Fruit fly (Drosophila melanogaster) whole organism, embryonic: Measurements from ENCODE around the gene Cad99C.

Source experiments
- Ada2b ChIP-seq: fragments of 200-800 bp; sonication (Bioruptor generic); IDR thresholded peaks from 2 replicates; pipeline ENCODE4 v1.3.6; 2022; ENCODE audit warnings: missing biosample characterization, missing genetic modification characterization
- Antp ChIP-seq: fragments of 200-800 bp; sonication (Bioruptor generic); optimal IDR thresholded peaks from 3 replicates; lab custom pipeline; 2016; ENCODE audit warnings: missing biosample characterization, missing genetic modification characterization
- Asciz ChIP-seq: fragments of 200-800 bp; sonication (Bioruptor generic); optimal IDR thresholded peaks from 2 replicates; lab custom pipeline; 2017; ENCODE audit warnings: missing biosample characterization, mild to moderate bottlenecking, missing genetic modification characterization, missing genetic modification reagents
- Blimp-1 ChIP-seq: fragments of 200-800 bp; sonication (Bioruptor generic); optimal IDR thresholded peaks from 3 replicates; lab custom pipeline; 2018; ENCODE audit warnings: missing biosample characterization, missing genetic modification characterization, mild to moderate bottlenecking, moderate library complexity, missing genetic modification reagents
- CG10543 ChIP-seq: fragments of 200-800 bp; sonication (Bioruptor generic); optimal IDR thresholded peaks from 3 replicates; lab custom pipeline; 2017; ENCODE audit warnings: missing biosample characterization, mild to moderate bottlenecking, missing genetic modification characterization, moderate library complexity
- CG11247 ChIP-seq: fragments of 200-800 bp; sonication (Bioruptor generic); IDR thresholded peaks from 2 replicates; pipeline ENCODE4 v1.3.6; 2022; ENCODE audit warnings: missing biosample characterization, missing genetic modification characterization
- CG13624 ChIP-seq: fragments of 200-800 bp; sonication (Bioruptor generic); optimal IDR thresholded peaks from 2 replicates; lab custom pipeline; 2016; ENCODE audit warnings: missing biosample characterization, missing genetic modification characterization
- CG15696 ChIP-seq: fragments of 200-800 bp; sonication (Bioruptor generic); optimal IDR thresholded peaks from 2 replicates; lab custom pipeline; 2019; ENCODE audit warnings: missing biosample characterization, mild to moderate bottlenecking, missing genetic modification characterization, moderate library complexity
- CG2120 ChIP-seq: fragments of 200-800 bp; sonication (Bioruptor generic); optimal IDR thresholded peaks from 3 replicates; lab custom pipeline; 2016; ENCODE audit warnings: missing biosample characterization, missing genetic modification characterization
- CG32767 ChIP-seq: fragments of 200-800 bp; sonication (Bioruptor generic); IDR thresholded peaks from 2 replicates; pipeline ENCODE4 v1.3.6; 2022; ENCODE audit warnings: missing biosample characterization, missing genetic modification characterization
- CG4360 ChIP-seq: fragments of 200-800 bp; sonication (Bioruptor generic); IDR thresholded peaks from 2 replicates; pipeline ENCODE4 v1.3.6; 2022; ENCODE audit warnings: missing biosample characterization, missing genetic modification characterization
- CG6765 ChIP-seq: fragments of 200-800 bp; sonication (Bioruptor generic); optimal IDR thresholded peaks from 3 replicates; lab custom pipeline; 2017; ENCODE audit warnings: missing biosample characterization, mild to moderate bottlenecking, missing genetic modification characterization
- CG6854 ChIP-seq: fragments of 200-800 bp; sonication (Bioruptor generic); optimal IDR thresholded peaks from 3 replicates; lab custom pipeline; 2017; ENCODE audit warnings: missing biosample characterization, mild to moderate bottlenecking, missing genetic modification characterization
- CG7556 ChIP-seq: fragments of 200-800 bp; sonication (Bioruptor generic); optimal IDR thresholded peaks from 2 replicates; lab custom pipeline; 2017; ENCODE audit warnings: missing biosample characterization, mild to moderate bottlenecking, missing genetic modification characterization
- CG7745 ChIP-seq: fragments of 200-800 bp; sonication (Bioruptor generic); optimal IDR thresholded peaks from 2 replicates; lab custom pipeline; 2018; ENCODE audit warnings: missing biosample characterization, mild to moderate bottlenecking, missing genetic modification characterization, moderate library complexity
- CG9932 ChIP-seq: fragments of 200-800 bp; sonication (Bioruptor generic); IDR thresholded peaks from 2 replicates; pipeline ENCODE4 v1.3.6; 2022; ENCODE audit warnings: missing biosample characterization, missing genetic modification characterization
- Doc3 ChIP-seq: fragments of 200-800 bp; sonication (Bioruptor generic); IDR thresholded peaks from 3 replicates; pipeline ENCODE4 v1.3.6; 2022; ENCODE audit warnings: missing biosample characterization, missing genetic modification characterization; ENCODE audit not compliant: partially characterized antibody
- Ets65A ChIP-seq: fragments of 200-800 bp; sonication (Bioruptor generic); peaks from one replicate; lab custom pipeline; 2016; ENCODE audit warnings: missing biosample characterization, missing genetic modification characterization
- H15 ChIP-seq: fragments of 200-800 bp; sonication (Bioruptor generic); IDR thresholded peaks from 3 replicates; pipeline ENCODE4 v1.3.6; 2022; ENCODE audit warnings: missing biosample characterization, missing genetic modification characterization
- Hand ChIP-seq: fragments of 200-800 bp; sonication (Bioruptor generic); optimal IDR thresholded peaks from 2 replicates; lab custom pipeline; 2017; ENCODE audit warnings: mild to moderate bottlenecking, missing biosample characterization, missing genetic modification reagents, missing genetic modification characterization
- Hr39 ChIP-seq: fragments of >200 bp; optimal IDR thresholded peaks from 2 replicates; lab custom pipeline; 2017
- Med ChIP-seq: fragments of 200-800 bp; sonication (Bioruptor generic); peaks from one replicate; lab custom pipeline; 2016; ENCODE audit warnings: missing biosample characterization, missing genetic modification characterization, mild to moderate bottlenecking, inconsistent platforms, moderate library complexity
- NC2α ChIP-seq: fragments of 200-800 bp; sonication (Bioruptor generic); optimal IDR thresholded peaks from 2 replicates; lab custom pipeline; 2016; ENCODE audit warnings: missing biosample characterization, missing genetic modification characterization
- Pdp1 ChIP-seq, 2 experiments: fragments of 200-800 bp; sonication (Bioruptor generic); optimal IDR thresholded peaks; 3 replicates each; lab custom pipeline; 2016; ENCODE audit warnings: missing biosample characterization in 2 of 2, missing genetic modification characterization in 2 of 2, mild to moderate bottlenecking in 1 of 2, moderate library complexity in 1 of 2
- bigmax ChIP-seq: fragments of 200-800 bp; sonication (Bioruptor generic); optimal IDR thresholded peaks from 2 replicates; lab custom pipeline; 2018; ENCODE audit warnings: missing biosample characterization, mild to moderate bottlenecking, missing genetic modification characterization
- bowl ChIP-seq: fragments of 200-800 bp; sonication (Bioruptor generic); IDR thresholded peaks from 2 replicates; pipeline ENCODE4 v1.3.6; 2022; ENCODE audit warnings: missing biosample characterization, missing genetic modification characterization
- cas ChIP-seq: fragments of 200-800 bp; sonication (Bioruptor generic); IDR thresholded peaks from 2 replicates; pipeline ENCODE4 v1.3.6; 2022; ENCODE audit warnings: missing biosample characterization, missing genetic modification characterization
- ewg ChIP-seq: fragments of 200-800 bp; sonication (Bioruptor generic); optimal IDR thresholded peaks from 3 replicates; lab custom pipeline; 2017; ENCODE audit warnings: mild to moderate bottlenecking, missing biosample characterization, missing genetic modification reagents, missing genetic modification characterization
- fd102C ChIP-seq: fragments of 200-800 bp; sonication (Bioruptor generic); optimal IDR thresholded peaks from 2 replicates; lab custom pipeline; 2018; ENCODE audit warnings: missing biosample characterization, mild to moderate bottlenecking, missing genetic modification characterization, moderate library complexity
- grau ChIP-seq: fragments of 200-800 bp; optimal IDR thresholded peaks from 3 replicates; lab custom pipeline; 2019; ENCODE audit warnings: missing biosample characterization, mild to moderate bottlenecking, missing genetic modification characterization, moderate library complexity
- gsb-n ChIP-seq: fragments of 200-800 bp; sonication (Bioruptor generic); optimal IDR thresholded peaks from 3 replicates; lab custom pipeline; 2018; ENCODE audit warnings: missing biosample characterization, mild to moderate bottlenecking, missing genetic modification characterization
- jumu ChIP-seq: fragments of 200-800 bp; sonication (Bioruptor generic); optimal IDR thresholded peaks from 3 replicates; lab custom pipeline; 2016; ENCODE audit warnings: missing biosample characterization, missing genetic modification characterization
- kah ChIP-seq: fragments of 200-800 bp; sonication (Bioruptor generic); optimal IDR thresholded peaks from 2 replicates; lab custom pipeline; 2018; ENCODE audit warnings: missing biosample characterization, mild to moderate bottlenecking, missing genetic modification characterization
- kni ChIP-seq: fragments of 200-800 bp; sonication (Bioruptor generic); optimal IDR thresholded peaks from 3 replicates; lab custom pipeline; 2017; ENCODE audit warnings: mild to moderate bottlenecking, missing biosample characterization, missing genetic modification reagents, missing genetic modification characterization
- luna ChIP-seq: fragments of 200-800 bp; sonication (Bioruptor generic); optimal IDR thresholded peaks from 2 replicates; lab custom pipeline; 2016; ENCODE audit warnings: missing biosample characterization, missing genetic modification characterization
- nerfin-1 ChIP-seq: fragments of 200-800 bp; sonication (Bioruptor generic); optimal IDR thresholded peaks from 3 replicates; lab custom pipeline; 2019; ENCODE audit warnings: missing biosample characterization, mild to moderate bottlenecking, missing genetic modification characterization, moderate library complexity
- pho ChIP-seq: fragments of 200-800 bp; sonication (Bioruptor generic); optimal IDR thresholded peaks from 2 replicates; lab custom pipeline; 2016; ENCODE audit warnings: missing biosample characterization, missing genetic modification characterization
- pita ChIP-seq: fragments of 200-800 bp; sonication (Bioruptor generic); optimal IDR thresholded peaks from 2 replicates; lab custom pipeline; 2017; ENCODE audit warnings: missing biosample characterization, mild to moderate bottlenecking, missing genetic modification characterization
- pnt ChIP-seq: fragments of 200-800 bp; sonication (Bioruptor generic); optimal IDR thresholded peaks from 3 replicates; lab custom pipeline; 2016; ENCODE audit warnings: missing biosample characterization, missing genetic modification characterization
- sima ChIP-seq: fragments of 200-800 bp; sonication (Bioruptor generic); optimal IDR thresholded peaks from 2 replicates; lab custom pipeline; 2016; ENCODE audit warnings: missing biosample characterization, missing genetic modification characterization
- sob ChIP-seq: fragments of 200-800 bp; sonication (Bioruptor generic); IDR thresholded peaks from 2 replicates; pipeline ENCODE4 v1.3.6; 2022; ENCODE audit warnings: missing biosample characterization, missing genetic modification characterization
- ssp ChIP-seq: fragments of 200-800 bp; sonication (Bioruptor generic); IDR thresholded peaks from 2 replicates; pipeline ENCODE4 v1.3.6; 2022; ENCODE audit warnings: missing biosample characterization, missing genetic modification characterization
- tll ChIP-seq, 2 experiments: fragments of 200-800 bp in 1 of 2; fragments of >200 bp in 1 of 2; sonication (Bioruptor generic) in 1 of 2; optimal IDR thresholded peaks; 2 replicates each; lab custom pipeline; 2017 to 2019; ENCODE audit warnings: missing biosample characterization in 2 of 2, missing genetic modification characterization in 2 of 2, mild to moderate bottlenecking in 1 of 2, moderate library complexity in 1 of 2
- toy ChIP-seq: fragments of 200-800 bp; sonication (Bioruptor generic); IDR thresholded peaks from 2 replicates; pipeline ENCODE4 v1.3.6; 2022; ENCODE audit warnings: missing biosample characterization, missing genetic modification characterization
- vvl ChIP-seq: fragments of 200-800 bp; sonication (Bioruptor generic); IDR thresholded peaks from 2 replicates; pipeline ENCODE4 v1.3.6; 2022; ENCODE audit warnings: missing biosample characterization, missing genetic modification characterization

Gene Cad99C

DNA sequence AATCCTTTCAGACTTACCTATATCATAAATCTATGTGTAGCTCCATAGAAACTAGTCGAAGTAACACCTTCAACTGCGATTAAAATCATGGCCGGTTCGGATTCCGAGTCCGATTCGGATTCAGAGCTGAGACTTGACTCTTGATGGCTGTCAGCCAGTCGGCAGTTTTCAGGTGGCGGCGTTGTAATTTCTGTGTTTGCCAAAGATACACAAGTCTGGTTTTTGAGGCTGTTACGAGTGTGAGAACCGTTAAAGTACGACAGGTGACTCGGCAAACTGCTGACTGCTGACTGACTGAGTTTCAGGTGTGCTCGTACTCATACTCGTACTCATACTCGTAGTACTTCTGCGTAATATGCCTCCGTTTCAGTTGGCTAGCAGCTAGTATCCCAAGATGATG is 49.7 kb downstream of the Cad99C start (continued):
- TF ChIP-seq tll (GFP tag; optimal IDR thresholded peaks at IDR 0.05; lab: Kevin White, UChicago) (peak in 1 of 2 experiments; percentile 3), luna (GFP tag; lab: Kevin White, UChicago) (no peak), Hr39 (lab: Kevin White, UChicago) (no peak), Hand (no peak), toy (GFP tag; lab: Robert Waterston, UW) (0 out of 2 replicates have a peak, but pooled peaks have one; percentile 44), CG6854 (no peak), Pdp1 (GFP tag; optimal IDR thresholded peaks at IDR 0.05; lab: Kevin White, UChicago) (peak in 1 of 2 experiments; percentile 20), Doc3 (GFP tag; lab: Robert Waterston, UW) (no peak), CG2120 (GFP tag; lab: Kevin White, UChicago) (peak; percentile 48), CG11247 (no peak), kah (no peak), sob (GFP tag; lab: Robert Waterston, UW) (peak; percentile 41; the same call in 1 of the 2 replicates), grau (tag; lab: Kevin White, UChicago) (no peak), ewg (GFP tag; lab: Kevin White, UChicago) (no peak), CG4360 (no peak), H15 (GFP tag; lab: Robert Waterston, UW) (no peak)

DNA sequence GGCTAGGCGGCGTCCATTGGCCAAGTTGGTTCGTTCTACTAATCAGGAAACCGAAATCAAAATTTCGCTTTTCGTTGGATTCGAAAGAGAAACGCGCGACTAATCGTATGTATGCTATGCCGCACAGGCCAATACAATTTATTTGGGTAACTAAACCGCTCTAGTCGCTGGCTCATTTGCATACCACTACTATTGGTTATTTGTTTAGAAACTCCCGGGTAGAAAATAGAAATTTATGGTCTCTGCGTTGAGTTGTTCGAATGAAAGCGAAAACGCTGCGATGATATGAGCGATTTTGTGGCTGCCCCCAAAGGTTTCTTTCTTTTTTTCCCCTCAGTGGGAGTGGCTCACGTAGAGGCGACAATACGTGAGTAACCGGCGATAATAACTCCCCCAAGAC is 51.6 kb downstream of the Cad99C start:
- no peak for TF ChIP-seq pnt
- TF ChIP-seq gsb-n, result peak; percentile 37
- no peak for TF ChIP-seq jumu
- TF ChIP-seq kah, result no peak
- no peak for TF ChIP-seq bigmax (GFP tag; lab: Kevin White, UChicago)
- no peak for TF ChIP-seq CG9932
- TF ChIP-seq CG7745 (tag; lab: Kevin White, UChicago), result no peak
- no peak for TF ChIP-seq sima (GFP tag; lab: Kevin White, UChicago)
- TF ChIP-seq Asciz (GFP tag; lab: Kevin White, UChicago), result no peak
- TF ChIP-seq CG10543, result no peak
- no peak for TF ChIP-seq Med (GFP tag; lab: Kevin White, UChicago)
- peak; percentile 74 for TF ChIP-seq Ets65A
- TF ChIP-seq CG13624 (GFP tag; lab: Kevin White, UChicago), result no peak
- TF ChIP-seq CG15696 (tag; lab: Kevin White, UChicago), result no peak
- TF ChIP-seq pita (GFP tag; lab: Kevin White, UChicago), result no peak
- TF ChIP-seq bowl, result no peak
- no peak for TF ChIP-seq CG6765 (GFP tag; lab: Kevin White, UChicago)
- no peak for TF ChIP-seq NC2α (GFP tag; lab: Kevin White, UChicago)
- no peak for TF ChIP-seq nerfin-1
- TF ChIP-seq CG32767, result no peak
- TF ChIP-seq CG7556 (GFP tag; lab: Kevin White, UChicago), result no peak
- no peak for TF ChIP-seq Ada2b (GFP tag; lab: Robert Waterston, UW)
- TF ChIP-seq Antp, result no peak
- TF ChIP-seq vvl (GFP tag; lab: Robert Waterston, UW), result peak; percentile 65; the same call in 1 of the 2 replicates
- TF ChIP-seq cas (GFP tag; lab: Robert Waterston, UW), result no peak
- no peak for TF ChIP-seq ssp (GFP tag; lab: Robert Waterston, UW)
- peak; percentile 97 for TF ChIP-seq Blimp-1 (GFP tag; lab: Kevin White, UChicago)
- TF ChIP-seq kni (GFP tag; lab: Kevin White, UChicago), result peak; percentile 49
- TF ChIP-seq pho (GFP tag; lab: Kevin White, UChicago), result no peak
- no peak for TF ChIP-seq fd102C
